Fruit fly (Drosophila melanogaster): ENCODE data around the gene CG6696.
A peak's percentile ranks its signal among the peaks of the same experiment; 100 is the strongest.

Gene CG6696

DNA sequence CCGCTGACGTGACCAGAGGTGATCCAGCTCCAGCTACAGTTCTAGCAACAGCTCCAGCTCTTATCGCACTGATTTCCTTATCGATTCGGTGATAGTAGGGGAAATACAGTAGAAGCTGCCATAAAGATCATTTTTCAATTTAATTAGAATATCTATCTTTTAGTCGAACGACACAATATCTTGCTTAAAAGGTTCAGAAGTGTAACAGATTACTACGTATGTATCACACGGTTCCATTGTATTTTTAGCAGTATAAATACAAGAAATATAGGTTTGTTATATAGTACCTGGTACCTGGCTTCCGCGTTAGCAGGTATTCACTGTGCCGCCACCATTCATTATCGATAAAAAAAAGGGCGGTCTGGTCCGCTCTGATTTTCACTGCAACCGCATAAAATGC is 17.1 kb downstream of the CG6696 start (continued):
- TF ChIP-seq vfl (GFP tag; optimal IDR thresholded peaks at IDR 0.05) (peak; percentile 51), CG33213 (GFP tag; optimal IDR thresholded peaks at IDR 0.05) (peak; percentile 62), CG32767 (GFP tag; IDR thresholded peaks at IDR 0.05) (peak; percentile 59; the same call in 1 of the 2 replicates), emc (GFP tag; optimal IDR thresholded peaks at IDR 0.05) (peak; percentile 20), CG16813 (GFP tag; IDR thresholded peaks at IDR 0.05; ENCODE audit: partially characterized antibody) (no peak), Dad (GFP tag; optimal IDR thresholded peaks at IDR 0.05) (no peak), pum (GFP tag; optimal IDR thresholded peaks at IDR 0.05) (peak; percentile 70), CG2202 (tag; optimal IDR thresholded peaks at IDR 0.05) (peak; percentile 44), CG9437 (GFP tag; optimal IDR thresholded peaks at IDR 0.05) (peak; percentile 62), CG16815 (GFP tag; optimal IDR thresholded peaks at IDR 0.05) (peak; percentile 66), CG9797 (GFP tag; optimal IDR thresholded peaks at IDR 0.05) (no peak), CG4730 (GFP tag; IDR thresholded peaks at IDR 0.05) (peak; percentile 48), lbe (GFP tag; optimal IDR thresholded peaks at IDR 0.05) (peak; percentile 54), HLHmδ (GFP tag; optimal IDR thresholded peaks at IDR 0.05) (no peak), CG9215 (GFP tag; IDR thresholded peaks at IDR 0.05) (peak; percentile 59), CG4328 (GFP tag; optimal IDR thresholded peaks at IDR 0.05) (peak; percentile 68), CG2120 (GFP tag; optimal IDR thresholded peaks at IDR 0.05) (peak; percentile 89), CG12769 (tag; optimal IDR thresholded peaks at IDR 0.05) (peak; percentile 87), al (GFP tag; IDR thresholded peaks at IDR 0.05) (peak; percentile 36; the same call in 1 of the 2 replicates), wor (GFP tag; IDR thresholded peaks at IDR 0.05) (peak; percentile 59), Bteb2 (GFP tag; optimal IDR thresholded peaks at IDR 0.05) (peak; percentile 70), CG2712 (tag; optimal IDR thresholded peaks at IDR 0.05) (peak; percentile 85), NfI (GFP tag; optimal IDR thresholded peaks at IDR 0.05) (peak; percentile 78), CG12236 (GFP tag; optimal IDR thresholded peaks at IDR 0.05) (no peak), gt (GFP tag; IDR thresholded peaks at IDR 0.05) (peak; percentile 53; the same call in 1 of the 2 replicates), CG31365 (tag; optimal IDR thresholded peaks at IDR 0.05) (peak; percentile 62), ind (GFP tag; optimal IDR thresholded peaks at IDR 0.05) (peak; percentile 86), dysf (GFP tag; IDR thresholded peaks at IDR 0.05) (peak; percentile 85), CG2678 (tag; optimal IDR thresholded peaks at IDR 0.05) (peak; percentile 92), trem (tag; optimal IDR thresholded peaks at IDR 0.05) (peak; percentile 56), CG5953 (GFP tag; IDR thresholded peaks at IDR 0.05) (peak; percentile 66; the same call in 1 of the 2 replicates), CG13894 (tag; optimal IDR thresholded peaks at IDR 0.05) (peak; percentile 70), CG9817 (tag; optimal IDR thresholded peaks at IDR 0.05) (peak; percentile 87), Scr (GFP tag; IDR thresholded peaks at IDR 0.05; ENCODE audit: partially characterized antibody) (no peak), eyg (GFP tag; optimal IDR thresholded peaks at IDR 0.05) (peak; percentile 12), CG15011 (GFP tag; optimal IDR thresholded peaks at IDR 0.05) (peak; percentile 71), CG31388 (GFP tag; optimal IDR thresholded peaks at IDR 0.05) (peak; percentile 35), CG17802 (tag; optimal IDR thresholded peaks at IDR 0.05) (peak; percentile 57), B-H2 (GFP tag; optimal IDR thresholded peaks at IDR 0.05) (peak; percentile 43), CG9876 (GFP tag; optimal IDR thresholded peaks at IDR 0.05) (no peak), oc (tag; optimal IDR thresholded peaks at IDR 0.05) (peak; percentile 85), p53 (GFP tag; optimal IDR thresholded peaks at IDR 0.05) (peak; percentile 1), D19B (GFP tag; optimal IDR thresholded peaks at IDR 0.05) (peak; percentile 58), CG6254 (GFP tag; optimal IDR thresholded peaks at IDR 0.05) (peak; percentile 68), hb (GFP tag; IDR thresholded peaks at IDR 0.05; ENCODE audit: partially characterized antibody) (no peak), amos (GFP tag; IDR thresholded peaks at IDR 0.05; ENCODE audit: partially characterized antibody) (no peak), CG43689 (GFP tag; IDR thresholded peaks at IDR 0.05) (peak; percentile 44; the same call in 1 of the 2 replicates), CG17359 (tag; optimal IDR thresholded peaks at IDR 0.05) (peak; percentile 90), sim (GFP tag; IDR thresholded peaks at IDR 0.05) (0 out of 2 replicates have a peak, but pooled peaks have one; percentile 34), vnd (GFP tag; IDR thresholded peaks at IDR 0.05; ENCODE audit: partially characterized antibody) (no peak)

Data from whole organism, embryonic.